Worm (Caenorhabditis elegans) whole organism, young adult: ENCODE data around the gene hrpu-1.
A peak's percentile ranks its signal among the peaks of the same experiment; 100 is the strongest.

ENCODE experiments used
- B0336.3 ChIP-seq: fragments of 200-800 bp; sonication (Bioruptor generic); IDR thresholded peaks from 2 replicates; pipeline ENCODE4 v1.3.6; 2022; ENCODE audit warnings: missing genetic modification characterization, missing compliant biosample characterization
- D2030.7 ChIP-seq: fragments of 200-800 bp; sonication (Bioruptor generic); IDR thresholded peaks from 2 replicates; pipeline ENCODE4 v1.3.6; 2022; ENCODE audit warnings: missing genetic modification reagents, missing genetic modification characterization, missing compliant biosample characterization
- F23B12.7 ChIP-seq: sonication (generic microtip); optimal IDR thresholded peaks from 2 replicates; lab custom pipeline; 2017; ENCODE audit warnings: missing genetic modification characterization, mild to moderate bottlenecking, missing compliant biosample characterization, antibody characterized with exemption, moderate library complexity; ENCODE audit not compliant: insufficient read depth
- F37B4.10 ChIP-seq: fragments of 200-800 bp; sonication (Bioruptor generic); IDR thresholded peaks from 2 replicates; pipeline ENCODE4 v1.3.6; 2022; ENCODE audit warnings: missing genetic modification characterization, missing compliant biosample characterization
- F49E8.2 ChIP-seq: sonication (generic microtip); optimal IDR thresholded peaks from 3 replicates; lab custom pipeline; 2017; ENCODE audit warnings: missing genetic modification characterization, mild to moderate bottlenecking, missing compliant biosample characterization, antibody characterized with exemption, moderate library complexity; ENCODE audit not compliant: insufficient read depth
- F57A8.1 ChIP-seq: fragments of 200-800 bp; sonication (Bioruptor generic); optimal IDR thresholded peaks from 2 replicates; lab custom pipeline; 2018; ENCODE audit warnings: mild to moderate bottlenecking, missing genetic modification characterization, moderate library complexity, missing compliant biosample characterization
- akir-1 ChIP-seq: fragments of 200-800 bp; sonication (Bioruptor generic); optimal IDR thresholded peaks from 2 replicates; lab custom pipeline; 2018; ENCODE audit warnings: mild to moderate bottlenecking, missing genetic modification characterization, moderate library complexity, missing compliant biosample characterization
- ama-1 ChIP-seq, 3 experiments: fragments of 150-350 bp in 1 of 3; sonication (generic microtip) in 2 of 3; optimal IDR thresholded peaks; 2 replicates each; lab custom pipeline; 2014 to 2018; ENCODE audit warnings: missing biosample characterization in 2 of 3, missing genetic modification characterization in 2 of 3, missing genetic modification reagents in 2 of 3
- aptf-3 ChIP-seq: fragments of 200-800 bp; sonication (Bioruptor generic); IDR thresholded peaks from 2 replicates; pipeline ENCODE4 v1.3.6; 2022; ENCODE audit warnings: missing genetic modification characterization, missing compliant biosample characterization
- attf-5 ChIP-seq: fragments of 200-800 bp; sonication (Bioruptor generic); optimal IDR thresholded peaks from 2 replicates; lab custom pipeline; 2018; ENCODE audit warnings: mild to moderate bottlenecking, missing genetic modification characterization, missing compliant biosample characterization
- ccch-3 ChIP-seq: fragments of 200-800 bp; sonication (Bioruptor generic); optimal IDR thresholded peaks from 2 replicates; lab custom pipeline; 2018; ENCODE audit warnings: mild to moderate bottlenecking, missing genetic modification characterization, missing compliant biosample characterization
- ceh-91 ChIP-seq: fragments of 200-800 bp; sonication (Bioruptor generic); IDR thresholded peaks from 2 replicates; pipeline ENCODE4 v1.3.6; 2022; ENCODE audit warnings: missing genetic modification reagents, missing genetic modification characterization, missing compliant biosample characterization
- dpl-1 ChIP-seq: fragments of 150-350 bp; optimal IDR thresholded peaks from 2 replicates; lab custom pipeline; 2014; ENCODE audit warnings: missing biosample characterization, missing genetic modification reagents, missing genetic modification characterization
- efl-1 ChIP-seq: fragments of 150-350 bp; optimal IDR thresholded peaks from 2 replicates; lab custom pipeline; 2014; ENCODE audit warnings: missing biosample characterization, missing genetic modification reagents, missing genetic modification characterization
- egl-18 ChIP-seq: fragments of 200-800 bp; sonication (Bioruptor generic); IDR thresholded peaks from 2 replicates; pipeline ENCODE4 v1.3.6; 2022; ENCODE audit warnings: missing genetic modification reagents, missing genetic modification characterization, missing compliant biosample characterization
- let-526 ChIP-seq: fragments of 200-800 bp; sonication (Bioruptor generic); IDR thresholded peaks from 2 replicates; pipeline ENCODE4 v1.3.6; 2022; ENCODE audit warnings: missing genetic modification reagents, missing genetic modification characterization, missing compliant biosample characterization
- lin-26 ChIP-seq: fragments of 200-800 bp; sonication (Bioruptor generic); IDR thresholded peaks from 2 replicates; pipeline ENCODE4 v1.3.6; 2022; ENCODE audit warnings: missing genetic modification reagents, missing genetic modification characterization, missing compliant biosample characterization
- lin-40 ChIP-seq: sonication (generic microtip); optimal IDR thresholded peaks from 2 replicates; lab custom pipeline; 2016; ENCODE audit warnings: missing genetic modification characterization, mild to moderate bottlenecking, missing compliant biosample characterization, missing genotype, missing genetic modification reagents
- lin-54 ChIP-seq: fragments of 200-800 bp; sonication (Bioruptor generic); optimal IDR thresholded peaks from 2 replicates; lab custom pipeline; 2018; ENCODE audit warnings: mild to moderate bottlenecking, missing genetic modification characterization, missing compliant biosample characterization
- lsl-1 ChIP-seq: fragments of 200-800 bp; sonication (Bioruptor generic); optimal IDR thresholded peaks from 2 replicates; lab custom pipeline; 2018; ENCODE audit warnings: mild to moderate bottlenecking, missing genetic modification characterization, moderate library complexity, missing compliant biosample characterization
- lsy-27 ChIP-seq: sonication (generic microtip); optimal IDR thresholded peaks from 2 replicates; lab custom pipeline; 2017; ENCODE audit warnings: missing genetic modification characterization, mild to moderate bottlenecking, missing compliant biosample characterization, antibody characterized with exemption, missing genotype, borderline replicate concordance; ENCODE audit not compliant: insufficient read depth
- nfya-2 ChIP-seq: fragments of 200-800 bp; sonication (Bioruptor generic); IDR thresholded peaks from 2 replicates; pipeline ENCODE4 v1.3.6; 2022; ENCODE audit warnings: missing genetic modification reagents, missing genetic modification characterization, missing compliant biosample characterization
- nfyb-1 ChIP-seq: fragments of 200-800 bp; sonication (Bioruptor generic); IDR thresholded peaks from 2 replicates; pipeline ENCODE4 v1.3.6; 2022; ENCODE audit warnings: missing genetic modification reagents, missing genetic modification characterization, missing compliant biosample characterization
- nhr-120 ChIP-seq: fragments of 200-800 bp; sonication (Bioruptor generic); IDR thresholded peaks from 2 replicates; pipeline ENCODE4 v1.3.6; 2022; ENCODE audit warnings: missing genetic modification characterization, missing compliant biosample characterization
- nhr-90 ChIP-seq: sonication (generic microtip); optimal IDR thresholded peaks from 2 replicates; lab custom pipeline; 2016; ENCODE audit warnings: missing genotype, mild to moderate bottlenecking, missing genetic modification characterization, missing compliant biosample characterization
- pbrm-1 ChIP-seq: fragments of 200-800 bp; sonication (Bioruptor generic); IDR thresholded peaks from 2 replicates; pipeline ENCODE4 v1.3.6; 2022; ENCODE audit warnings: missing genetic modification reagents, missing genetic modification characterization, missing compliant biosample characterization
- rcor-1 ChIP-seq: fragments of 200-800 bp; sonication (Bioruptor generic); IDR thresholded peaks from 2 replicates; pipeline ENCODE4 v1.3.6; 2022; ENCODE audit warnings: missing genetic modification reagents, missing genetic modification characterization, missing compliant biosample characterization
- rec-8 ChIP-seq, 2 experiments: sonication (generic microtip); optimal IDR thresholded peaks; 2 replicates each; lab custom pipeline; 2016; ENCODE audit warnings: mild to moderate bottlenecking in 2 of 2, missing genetic modification characterization in 2 of 2, missing genetic modification reagents in 2 of 2, missing genotype in 2 of 2, missing biosample characterization in 1 of 2, missing compliant biosample characterization in 1 of 2, moderate library complexity in 1 of 2
- sea-2 ChIP-seq: fragments of 200-800 bp; sonication (Bioruptor generic); IDR thresholded peaks from 2 replicates; pipeline ENCODE4 v1.3.6; 2022; ENCODE audit warnings: missing genetic modification characterization, missing compliant biosample characterization
- snpc-1.1 ChIP-seq: sonication (generic microtip); optimal IDR thresholded peaks from 2 replicates; lab custom pipeline; 2017; ENCODE audit warnings: missing genetic modification characterization, mild to moderate bottlenecking, missing compliant biosample characterization, antibody characterized with exemption, moderate library complexity, missing genotype, missing genetic modification reagents; ENCODE audit not compliant: insufficient read depth
- snpc-1.3 ChIP-seq: sonication (generic microtip); optimal IDR thresholded peaks from 2 replicates; lab custom pipeline; 2017; ENCODE audit warnings: missing genetic modification characterization, mild to moderate bottlenecking, missing compliant biosample characterization, antibody characterized with exemption, moderate library complexity, missing genotype, missing genetic modification reagents; ENCODE audit not compliant: insufficient read depth
- snpc-4 ChIP-seq, 5 experiments: fragments of 150-350 bp in 1 of 5; sonication (generic microtip) in 4 of 5; optimal IDR thresholded peaks; 2 replicates each; lab custom pipeline; 2014 to 2018; ENCODE audit warnings: missing genetic modification characterization in 5 of 5, missing biosample characterization in 3 of 5, antibody characterized with exemption in 2 of 5, mild to moderate bottlenecking in 2 of 5, missing compliant biosample characterization in 2 of 5, missing genotype in 2 of 5, moderate library complexity in 2 of 5, missing genetic modification reagents in 1 of 5
- sptf-2 ChIP-seq: fragments of 200-800 bp; sonication (Bioruptor generic); optimal IDR thresholded peaks from 2 replicates; lab custom pipeline; 2018; ENCODE audit warnings: mild to moderate bottlenecking, missing genetic modification characterization, missing compliant biosample characterization
- tbp1 ChIP-seq: fragments of 200-800 bp; sonication (Bioruptor generic); optimal IDR thresholded peaks from 2 replicates; lab custom pipeline; 2018; ENCODE audit warnings: mild to moderate bottlenecking, missing genetic modification characterization, missing compliant biosample characterization
- tbx-9 ChIP-seq: sonication (generic microtip); optimal IDR thresholded peaks from 2 replicates; lab custom pipeline; 2016; ENCODE audit warnings: borderline replicate concordance, missing genetic modification characterization, inconsistent platforms, missing compliant biosample characterization
- zim-3 ChIP-seq: sonication (generic microtip); optimal IDR thresholded peaks from 2 replicates; lab custom pipeline; 2017; ENCODE audit warnings: mild to moderate bottlenecking, missing genetic modification characterization, moderate library complexity, missing compliant biosample characterization
- ztf-18 ChIP-seq: sonication (generic microtip); optimal IDR thresholded peaks from 2 replicates; lab custom pipeline; 2016; ENCODE audit warnings: missing genotype, mild to moderate bottlenecking, missing genetic modification characterization, missing compliant biosample characterization
- ztf-26 ChIP-seq: sonication (generic microtip); optimal IDR thresholded peaks from 2 replicates; lab custom pipeline; 2017; ENCODE audit warnings: missing genetic modification characterization, missing compliant biosample characterization
- ztf-28 ChIP-seq: fragments of 200-800 bp; sonication (Bioruptor generic); IDR thresholded peaks from 2 replicates; pipeline ENCODE4 v1.3.6; 2022; ENCODE audit warnings: missing genetic modification reagents, missing genetic modification characterization, missing compliant biosample characterization
- ztf-6 ChIP-seq: fragments of 200-800 bp; sonication (Bioruptor generic); IDR thresholded peaks from 2 replicates; pipeline ENCODE4 v1.3.6; 2022; ENCODE audit warnings: missing genetic modification reagents, missing genetic modification characterization, missing compliant biosample characterization

Gene hrpu-1

DNA sequence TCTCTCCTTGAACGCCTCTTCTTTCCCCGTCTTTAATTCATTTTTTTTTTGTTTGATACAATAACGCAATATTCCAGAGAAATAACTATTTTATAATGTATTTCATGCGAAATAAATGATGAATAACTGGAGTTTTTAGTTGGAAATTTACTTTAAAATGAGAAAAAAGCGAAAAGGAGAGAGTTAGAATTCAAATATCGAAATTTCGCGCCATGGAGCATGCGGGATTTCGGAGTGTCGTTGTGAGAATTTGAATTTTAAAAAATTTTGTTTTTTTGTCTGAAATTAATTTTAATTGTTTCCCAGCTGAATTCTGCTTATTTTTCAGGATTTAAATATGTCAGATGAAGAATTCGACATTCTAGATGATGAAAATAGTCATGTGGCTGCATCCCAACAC, 14.0 kb upstream of the hrpu-1 start, which contains the start of gene fcd-2 (continued):
- peak; percentile 23 for TF ChIP-seq lsl-1 (GFP tag; lab: Kevin White, UChicago)
- no peak for TF ChIP-seq pbrm-1 (GFP tag; lab: Robert Waterston, UW)
- peak; percentile 66 for TF ChIP-seq snpc-1.1 (tag; lab: Kevin White, UChicago)
- peak; percentile 92 for TF ChIP-seq lin-54 (GFP tag; lab: Kevin White, UChicago)
- TF ChIP-seq snpc-4 (GFP tag; optimal IDR thresholded peaks at IDR 0.05; lab: Kevin White, UChicago): peak; percentile 62
- peak in 3 of 4 experiments; percentile 60 to 89 (median 73) for TF ChIP-seq snpc-4 (tag; optimal IDR thresholded peaks at IDR 0.05; lab: Kevin White, UChicago)
- no peak for TF ChIP-seq F57A8.1 (GFP tag; lab: Kevin White, UChicago)
- no peak for TF ChIP-seq rec-8 (tag; optimal IDR thresholded peaks at IDR 0.05; lab: Kevin White, UChicago)
- no peak for TF ChIP-seq ztf-28 (GFP tag; lab: Robert Waterston, UW)
- peak; percentile 71 for TF ChIP-seq ztf-18 (tag; lab: Kevin White, UChicago)
- no peak for TF ChIP-seq let-526 (GFP tag; lab: Robert Waterston, UW)
- no peak for TF ChIP-seq zim-3 (tag; lab: Kevin White, UChicago)
- TF ChIP-seq sptf-2 (GFP tag; lab: Kevin White, UChicago): no peak
- peak; percentile 48 for TF ChIP-seq tbp1
- TF ChIP-seq F23B12.7 (tag; lab: Kevin White, UChicago): peak; percentile 77
- no peak for TF ChIP-seq ztf-6 (GFP tag; lab: Robert Waterston, UW)
- no peak for TF ChIP-seq ccch-3 (GFP tag; lab: Kevin White, UChicago)
- TF ChIP-seq lin-40 (tag; lab: Kevin White, UChicago): peak; percentile 15
- TF ChIP-seq lin-26 (GFP tag; lab: Robert Waterston, UW): no peak
- no peak for TF ChIP-seq akir-1 (GFP tag; lab: Kevin White, UChicago)
- no peak for TF ChIP-seq ceh-91 (GFP tag; lab: Robert Waterston, UW)
- TF ChIP-seq tbx-9: no peak
- TF ChIP-seq nhr-90 (tag; lab: Kevin White, UChicago): no peak
- TF ChIP-seq rcor-1: no peak
- TF ChIP-seq ama-1 (optimal IDR thresholded peaks at IDR 0.05; lab: Kevin White, UChicago): no peak
- peak in 1 of 2 experiments; percentile 24 for TF ChIP-seq ama-1 (GFP tag; optimal IDR thresholded peaks at IDR 0.05; lab: Kevin White, UChicago)
- no peak for TF ChIP-seq F37B4.10
- TF ChIP-seq D2030.7 (GFP tag; lab: Robert Waterston, UW): 0 out of 2 replicates have a peak, but pooled peaks have one; percentile 19
- TF ChIP-seq sea-2 (GFP tag; lab: Robert Waterston, UW): no peak
- TF ChIP-seq dpl-1 (GFP tag; lab: Kevin White, UChicago): peak; percentile 85
- TF ChIP-seq snpc-1.3: peak; percentile 6
- no peak for TF ChIP-seq egl-18 (GFP tag; lab: Robert Waterston, UW)
- peak; percentile 43 for TF ChIP-seq F49E8.2 (tag; lab: Kevin White, UChicago)
- no peak for TF ChIP-seq aptf-3
- TF ChIP-seq B0336.3: peak; percentile 26; the same call in 1 of the 2 replicates
- TF ChIP-seq ztf-26: no peak
- TF ChIP-seq lsy-27: no peak
- peak; percentile 96 for TF ChIP-seq efl-1 (GFP tag; lab: Kevin White, UChicago)
- peak; percentile 63 for TF ChIP-seq attf-5 (GFP tag; lab: Kevin White, UChicago)

- TF ChIP-seq nfyb-1 (GFP tag; lab: Robert Waterston, UW) (peak; percentile 91), nhr-120 (GFP tag; lab: Robert Waterston, UW) (no peak), nfya-2 (GFP tag; lab: Robert Waterston, UW) (0 out of 2 replicates have a peak, but pooled peaks have one; percentile 52), D2030.7 (GFP tag; lab: Robert Waterston, UW) (no peak)
Measured at ce11 chrIV:15027334-15027733, 12.1 kb upstream of the hrpu-1 start.
